Worm (Caenorhabditis elegans) whole organism, early embryonic: Measurements from ENCODE around the gene inx-9.

ENCODE experiments used
- B0310.2 ChIP-seq: sonication (generic microtip); optimal IDR thresholded peaks from 2 replicates; lab custom pipeline; 2016; ENCODE audit warnings: mild to moderate bottlenecking, missing genetic modification characterization, missing compliant biosample characterization
- F13C5.2 ChIP-seq: sonication (generic microtip); optimal IDR thresholded peaks from 2 replicates; lab custom pipeline; 2017; ENCODE audit warnings: mild to moderate bottlenecking, missing genetic modification characterization, inconsistent platforms, missing compliant biosample characterization
- aly-1 ChIP-seq: sonication (generic microtip); optimal IDR thresholded peaks from 2 replicates; lab custom pipeline; 2016; ENCODE audit warnings: missing genetic modification characterization, missing compliant biosample characterization
- ama-1 ChIP-seq: fragments of 150-350 bp; optimal IDR thresholded peaks from 2 replicates; lab custom pipeline; 2014
- ceh-13 ChIP-seq: fragments of 200-800 bp; sonication (Bioruptor generic); optimal IDR thresholded peaks from 2 replicates; lab custom pipeline; 2018; ENCODE audit warnings: mild to moderate bottlenecking, missing genetic modification characterization, missing compliant biosample characterization
- ceh-36 ChIP-seq: sonication (generic microtip); optimal IDR thresholded peaks from 2 replicates; lab custom pipeline; 2016; ENCODE audit warnings: missing genetic modification characterization, inconsistent platforms, missing compliant biosample characterization
- ets-7 ChIP-seq: sonication (generic microtip); optimal IDR thresholded peaks from 2 replicates; lab custom pipeline; 2016; ENCODE audit warnings: missing genotype, missing genetic modification characterization, missing compliant biosample characterization
- flt-1 ChIP-seq: fragments of 200-800 bp; sonication (Bioruptor generic); IDR thresholded peaks from 2 replicates; pipeline ENCODE4 v1.3.6; 2022; ENCODE audit warnings: missing genetic modification characterization, missing compliant biosample characterization
- hmbx-1 ChIP-seq: sonication (generic microtip); optimal IDR thresholded peaks from 2 replicates; lab custom pipeline; 2016; ENCODE audit warnings: mild to moderate bottlenecking, missing genetic modification characterization, missing compliant biosample characterization
- hmg-4 ChIP-seq: fragments of 200-800 bp; sonication (Bioruptor generic); optimal IDR thresholded peaks from 2 replicates; lab custom pipeline; 2018; ENCODE audit warnings: mild to moderate bottlenecking, missing genetic modification characterization, missing compliant biosample characterization
- hnd-1 ChIP-seq: sonication (generic microtip); optimal IDR thresholded peaks from 2 replicates; lab custom pipeline; 2016; ENCODE audit warnings: missing genetic modification characterization, missing compliant biosample characterization
- pes-1 ChIP-seq: fragments of 200-800 bp; sonication (Bioruptor generic); IDR thresholded peaks from 2 replicates; pipeline ENCODE4 v1.3.6; 2022; ENCODE audit warnings: missing genetic modification reagents, missing genetic modification characterization, missing compliant biosample characterization
- scrt-1 ChIP-seq: fragments of 200-800 bp; sonication (Bioruptor generic); IDR thresholded peaks from 2 replicates; pipeline ENCODE4 v1.3.6; 2022; ENCODE audit warnings: missing genetic modification characterization, missing compliant biosample characterization
- sea-1 ChIP-seq: fragments of 200-800 bp; sonication (Bioruptor generic); conservative IDR thresholded peaks from 2 replicates; pipeline ENCODE4 v1.3.6; 2022; ENCODE audit warnings: missing genetic modification characterization, missing compliant biosample characterization
- tbx-11 ChIP-seq: fragments of 200-800 bp; sonication (Bioruptor generic); IDR thresholded peaks from 2 replicates; pipeline ENCODE4 v1.3.6; 2022; ENCODE audit warnings: missing genetic modification characterization, missing compliant biosample characterization
- tbx-37 ChIP-seq: fragments of 200-800 bp; sonication (Bioruptor generic); conservative IDR thresholded peaks from 2 replicates; pipeline ENCODE4 v1.3.6; 2022; ENCODE audit warnings: missing genetic modification reagents, missing genetic modification characterization, missing compliant biosample characterization
- tra-4 ChIP-seq: sonication (generic microtip); optimal IDR thresholded peaks from 2 replicates; lab custom pipeline; 2017; ENCODE audit warnings: missing genetic modification characterization, missing compliant biosample characterization

Gene inx-9

DNA sequence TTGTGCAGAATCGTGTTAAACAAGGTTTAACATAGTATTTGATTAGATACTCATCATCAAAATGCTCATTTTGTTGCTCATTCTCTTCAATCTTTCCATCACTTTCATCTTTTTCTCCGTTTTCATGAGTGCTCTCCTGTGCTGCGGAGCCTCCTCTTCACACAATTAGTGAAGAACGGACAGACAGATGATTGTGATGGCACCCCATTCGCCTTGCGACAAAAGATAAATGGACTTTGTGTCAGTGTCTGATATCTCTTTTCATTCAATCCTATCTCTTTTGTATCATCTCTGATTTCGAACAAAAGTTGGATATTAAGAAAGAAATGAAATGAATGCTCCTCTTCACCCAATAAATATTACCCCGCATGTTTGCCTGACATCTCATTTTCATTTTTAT, 34.2 kb downstream of the inx-9 start:
- TF ChIP-seq hnd-1 (no peak), ets-7 (tag; lab: Kevin White, UChicago) (no peak), F13C5.2 (tag; lab: Kevin White, UChicago) (no peak), flt-1 (GFP tag; lab: Robert Waterston, UW) (no peak), hmbx-1 (tag; lab: Kevin White, UChicago) (no peak), scrt-1 (GFP tag; lab: Robert Waterston, UW) (no peak), pes-1 (GFP tag; lab: Robert Waterston, UW) (no peak), ceh-13 (GFP tag; lab: Kevin White, UChicago) (no peak), aly-1 (no peak), ceh-36 (tag; lab: Kevin White, UChicago) (no peak), tbx-11 (GFP tag; lab: Robert Waterston, UW) (no peak), tbx-37 (GFP tag; lab: Robert Waterston, UW) (no peak), hmg-4 (GFP tag; lab: Kevin White, UChicago) (no peak), ama-1 (lab: Kevin White, UChicago) (no peak), B0310.2 (tag; lab: Kevin White, UChicago) (no peak), sea-1 (GFP tag; lab: Robert Waterston, UW) (no peak), tra-4 (tag; lab: Kevin White, UChicago) (no peak)

DNA sequence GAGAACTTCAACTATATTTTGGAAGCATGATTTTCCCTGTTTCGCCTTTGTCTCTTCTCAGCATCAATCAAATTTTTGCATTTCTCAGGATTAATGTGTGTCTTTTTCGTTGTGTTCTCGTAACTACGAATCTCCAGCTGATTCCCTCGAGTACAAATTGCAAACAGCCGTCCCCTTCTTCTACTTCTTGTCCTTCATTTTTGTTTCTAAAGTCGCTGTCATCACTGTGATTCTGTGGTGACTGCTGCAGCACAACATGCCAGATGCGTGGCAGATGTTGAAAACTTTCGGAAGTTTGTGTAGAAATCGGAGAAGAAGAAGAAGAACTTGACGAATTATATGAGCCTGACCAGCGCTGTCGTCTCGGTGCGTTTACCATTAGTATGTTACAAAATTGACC, 37.1 kb downstream of the inx-9 start:
- TF ChIP-seq tbx-11 (GFP tag; lab: Robert Waterston, UW), result no peak
- TF ChIP-seq sea-1 (GFP tag; lab: Robert Waterston, UW), result no peak
- TF ChIP-seq aly-1, result no peak
- no peak for TF ChIP-seq ceh-13 (GFP tag; lab: Kevin White, UChicago)
- no peak for TF ChIP-seq tbx-37 (GFP tag; lab: Robert Waterston, UW)
- TF ChIP-seq pes-1 (GFP tag; lab: Robert Waterston, UW), result no peak
- TF ChIP-seq flt-1 (GFP tag; lab: Robert Waterston, UW), result no peak
- TF ChIP-seq hmbx-1 (tag; lab: Kevin White, UChicago), result no peak
- no peak for TF ChIP-seq B0310.2 (tag; lab: Kevin White, UChicago)
- TF ChIP-seq ets-7 (tag; lab: Kevin White, UChicago), result no peak
- TF ChIP-seq tra-4 (tag; lab: Kevin White, UChicago), result no peak
- TF ChIP-seq scrt-1 (GFP tag; lab: Robert Waterston, UW), result no peak
- TF ChIP-seq ama-1 (lab: Kevin White, UChicago), result no peak
- no peak for TF ChIP-seq ceh-36 (tag; lab: Kevin White, UChicago)
- no peak for TF ChIP-seq hnd-1
- no peak for TF ChIP-seq F13C5.2 (tag; lab: Kevin White, UChicago)
- TF ChIP-seq hmg-4 (GFP tag; lab: Kevin White, UChicago), result no peak

DNA sequence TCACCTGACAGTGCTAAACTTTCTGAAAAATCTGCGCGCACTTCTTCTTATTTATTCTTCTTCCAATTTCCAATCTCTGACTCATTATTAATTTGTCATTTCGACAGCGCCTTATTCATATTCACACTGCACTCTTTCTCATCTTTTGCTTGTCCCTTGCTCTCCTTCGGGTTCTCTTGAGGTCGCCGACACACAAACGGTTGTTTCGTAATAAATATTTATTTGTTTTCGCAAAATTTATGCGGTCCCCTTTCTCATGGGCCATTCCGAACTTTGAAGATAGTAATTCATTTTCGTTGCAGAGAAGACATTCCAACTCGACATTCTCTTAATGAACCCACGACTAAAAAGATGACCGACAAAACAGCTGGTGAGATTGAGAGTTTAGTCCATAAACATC, 38.6 kb downstream of the inx-9 start, which contains the start of gene magi-1:
TSS of gene magi-1 (plus strand) at position 301 of the 400 bp plus-strand sequence.
- no peak for TF ChIP-seq hmbx-1 (tag; lab: Kevin White, UChicago)
- no peak for TF ChIP-seq sea-1 (GFP tag; lab: Robert Waterston, UW)
- no peak for TF ChIP-seq flt-1 (GFP tag; lab: Robert Waterston, UW)
- no peak for TF ChIP-seq B0310.2 (tag; lab: Kevin White, UChicago)
- no peak for TF ChIP-seq ceh-13 (GFP tag; lab: Kevin White, UChicago)
- TF ChIP-seq tbx-37 (GFP tag; lab: Robert Waterston, UW), result no peak
- no peak for TF ChIP-seq pes-1 (GFP tag; lab: Robert Waterston, UW)
- TF ChIP-seq ama-1 (lab: Kevin White, UChicago), result no peak
- TF ChIP-seq hnd-1, result no peak
- TF ChIP-seq F13C5.2 (tag; lab: Kevin White, UChicago), result no peak

- TF ChIP-seq hmbx-1 (tag; lab: Kevin White, UChicago), result no peak
- no peak for TF ChIP-seq ceh-36 (tag; lab: Kevin White, UChicago)
- no peak for TF ChIP-seq flt-1 (GFP tag; lab: Robert Waterston, UW)
- TF ChIP-seq tra-4 (tag; lab: Kevin White, UChicago), result no peak
- no peak for TF ChIP-seq hmg-4 (GFP tag; lab: Kevin White, UChicago)
- TF ChIP-seq sea-1 (GFP tag; lab: Robert Waterston, UW), result no peak
- TF ChIP-seq pes-1 (GFP tag; lab: Robert Waterston, UW), result no peak
- TF ChIP-seq B0310.2 (tag; lab: Kevin White, UChicago), result no peak
- no peak for TF ChIP-seq aly-1
- TF ChIP-seq tbx-37 (GFP tag; lab: Robert Waterston, UW), result no peak
- no peak for TF ChIP-seq ceh-13 (GFP tag; lab: Kevin White, UChicago)
- no peak for TF ChIP-seq hnd-1
- no peak for TF ChIP-seq ama-1 (lab: Kevin White, UChicago)
- TF ChIP-seq F13C5.2 (tag; lab: Kevin White, UChicago), result no peak
- TF ChIP-seq scrt-1 (GFP tag; lab: Robert Waterston, UW), result no peak
- no peak for TF ChIP-seq tbx-11 (GFP tag; lab: Robert Waterston, UW)
- TF ChIP-seq ets-7 (tag; lab: Kevin White, UChicago), result no peak
Observed at ce11 chrIV:11716414-11716813, 40.3 kb downstream of the inx-9 start.

DNA sequence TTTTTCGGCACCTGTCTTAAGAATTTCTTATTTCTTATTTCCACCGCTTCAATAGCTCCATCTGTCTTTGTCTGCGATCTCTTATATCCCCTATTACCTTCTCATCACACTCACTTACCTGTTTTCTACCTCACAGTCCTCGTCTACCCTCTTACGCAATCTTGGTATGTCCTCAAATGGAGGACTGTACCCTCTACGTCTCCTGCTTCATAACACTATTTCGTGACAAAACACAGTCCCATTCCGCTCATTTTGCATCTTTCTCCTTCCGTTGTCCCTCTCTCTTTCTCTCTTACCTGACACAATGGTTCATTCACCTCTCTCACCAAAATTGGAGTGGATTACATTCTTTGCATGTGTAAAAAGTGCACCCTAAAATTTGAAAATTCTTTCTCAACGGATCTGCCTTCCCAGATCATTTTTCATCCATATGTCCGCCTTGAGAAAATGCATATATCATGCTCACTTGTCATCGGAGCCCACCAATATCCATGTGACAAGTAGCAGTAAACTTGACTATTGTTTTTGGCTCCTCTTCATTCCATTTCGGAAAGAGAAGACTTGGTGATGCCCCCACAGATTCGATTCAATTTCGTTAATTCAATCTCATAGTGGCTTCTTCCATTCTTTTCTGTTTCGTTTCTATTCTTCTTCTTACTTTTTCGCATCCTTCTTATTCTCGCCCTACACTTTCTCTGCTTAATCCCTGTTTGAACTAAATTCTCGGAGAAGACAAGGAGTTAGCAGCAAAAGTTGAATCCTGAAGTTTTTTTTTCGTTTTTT, 41.1 kb downstream of the inx-9 start:
- no peak for TF ChIP-seq tbx-37 (GFP tag; lab: Robert Waterston, UW)
- no peak for TF ChIP-seq ceh-36 (tag; lab: Kevin White, UChicago)
- TF ChIP-seq ama-1 (lab: Kevin White, UChicago), result no peak
- peak; percentile 31 for TF ChIP-seq ets-7 (tag; lab: Kevin White, UChicago)
- no peak for TF ChIP-seq F13C5.2 (tag; lab: Kevin White, UChicago)
- TF ChIP-seq hnd-1, result no peak
- no peak for TF ChIP-seq ceh-13 (GFP tag; lab: Kevin White, UChicago)
- TF ChIP-seq hmg-4 (GFP tag; lab: Kevin White, UChicago), result peak; percentile 13
- TF ChIP-seq sea-1 (GFP tag; lab: Robert Waterston, UW), result no peak
- no peak for TF ChIP-seq hmbx-1 (tag; lab: Kevin White, UChicago)
- TF ChIP-seq pes-1 (GFP tag; lab: Robert Waterston, UW), result no peak
- TF ChIP-seq tra-4 (tag; lab: Kevin White, UChicago), result no peak
- TF ChIP-seq B0310.2 (tag; lab: Kevin White, UChicago), result peak; percentile 82
- TF ChIP-seq aly-1, result peak; percentile 52
- no peak for TF ChIP-seq tbx-11 (GFP tag; lab: Robert Waterston, UW)
- no peak for TF ChIP-seq scrt-1 (GFP tag; lab: Robert Waterston, UW)
- TF ChIP-seq flt-1 (GFP tag; lab: Robert Waterston, UW), result no peak
